Worm (Caenorhabditis elegans) whole organism, L4 larva: Measurements from ENCODE around the gene smex-1.

Experiments
- F26F4.8 ChIP-seq: fragments of 200-800 bp; sonication (Bioruptor generic); conservative IDR thresholded peaks from 2 replicates; pipeline ENCODE4 v1.3.6; 2022; ENCODE audit warnings: missing genetic modification characterization, missing compliant biosample characterization
- F44E2.7 ChIP-seq: fragments of 200-800 bp; sonication (Bioruptor generic); IDR thresholded peaks from 2 replicates; pipeline ENCODE4 v2.1.2; 2022; ENCODE audit warnings: missing genetic modification characterization, missing compliant biosample characterization
- F49E8.2 ChIP-seq: sonication (generic microtip); optimal IDR thresholded peaks from 2 replicates; lab custom pipeline; 2016; ENCODE audit warnings: missing compliant biosample characterization, mild to moderate bottlenecking, missing genetic modification characterization, borderline replicate concordance
- T20F7.1 ChIP-seq: fragments of 200-800 bp; sonication (Bioruptor generic); optimal IDR thresholded peaks from 2 replicates; lab custom pipeline; 2018; ENCODE audit warnings: mild to moderate bottlenecking, missing genetic modification characterization, missing compliant biosample characterization
- Y105C5A.15 ChIP-seq: fragments of 200-800 bp; sonication (Bioruptor generic); IDR thresholded peaks from 2 replicates; pipeline ENCODE4 v1.3.6; 2022; ENCODE audit warnings: missing genetic modification characterization, missing compliant biosample characterization
- ZK337.2 ChIP-seq: fragments of 200-800 bp; sonication (Bioruptor generic); IDR thresholded peaks from 2 replicates; pipeline ENCODE4 v1.3.6; 2022; ENCODE audit warnings: missing genetic modification reagents, missing genetic modification characterization, missing compliant biosample characterization
- aha-1 ChIP-seq: fragments of 150-350 bp; peaks from one replicate; lab custom pipeline; 2014; ENCODE audit warnings: missing biosample characterization, missing genetic modification characterization
- aly-2 ChIP-seq: sonication (generic microtip); optimal IDR thresholded peaks from 2 replicates; lab custom pipeline; 2018; ENCODE audit warnings: missing biosample characterization, missing genetic modification characterization
- ama-1 ChIP-seq: fragments of 150-350 bp; optimal IDR thresholded peaks from 2 replicates; lab custom pipeline; 2014; ENCODE audit warnings: inconsistent platforms, mixed read lengths
- ceh-28 ChIP-seq: fragments of 150-350 bp; optimal IDR thresholded peaks from 2 replicates; lab custom pipeline; 2014; ENCODE audit warnings: missing biosample characterization, missing genetic modification reagents, missing genetic modification characterization
- ceh-44 ChIP-seq: fragments of 200-800 bp; sonication (Bioruptor generic); IDR thresholded peaks from 2 replicates; pipeline ENCODE4 v1.3.6; 2022; ENCODE audit warnings: missing genetic modification reagents, missing genetic modification characterization, missing compliant biosample characterization
- ctbp-1 ChIP-seq: fragments of 200-800 bp; sonication (Bioruptor generic); IDR thresholded peaks from 2 replicates; pipeline ENCODE4 v1.3.6; 2022; ENCODE audit warnings: missing genetic modification reagents, missing genetic modification characterization, missing compliant biosample characterization
- daf-16 ChIP-seq, 3 experiments: sonication (generic microtip); optimal IDR thresholded peaks; 2 replicates each; lab custom pipeline; 2016 to 2017; ENCODE audit warnings: missing genetic modification characterization in 3 of 3, missing genetic modification reagents in 3 of 3, mild to moderate bottlenecking in 2 of 3, missing compliant biosample characterization in 2 of 3, missing biosample characterization in 1 of 3, moderate library complexity in 1 of 3
- dmd-9 ChIP-seq: fragments of 200-800 bp; sonication (Bioruptor generic); IDR thresholded peaks from 2 replicates; pipeline ENCODE4 v1.3.6; 2022; ENCODE audit warnings: missing genetic modification reagents, missing genetic modification characterization, missing compliant biosample characterization
- dpl-1 ChIP-seq: fragments of 150-350 bp; optimal IDR thresholded peaks from 2 replicates; lab custom pipeline; 2014; ENCODE audit warnings: missing biosample characterization, missing genetic modification reagents, missing genetic modification characterization
- duxl-1 ChIP-seq: sonication (generic microtip); optimal IDR thresholded peaks from 2 replicates; lab custom pipeline; 2016; ENCODE audit warnings: mild to moderate bottlenecking, missing genetic modification characterization, moderate library complexity, missing compliant biosample characterization; ENCODE audit not compliant: poor library complexity
- dve-1 ChIP-seq: sonication (generic microtip); optimal IDR thresholded peaks from 2 replicates; lab custom pipeline; 2017; ENCODE audit warnings: antibody characterized with exemption, mild to moderate bottlenecking, missing genetic modification characterization, missing compliant biosample characterization; ENCODE audit not compliant: insufficient read depth
- egl-27 ChIP-seq: sonication (generic microtip); optimal IDR thresholded peaks from 3 replicates; lab custom pipeline; 2017; ENCODE audit warnings: missing biosample characterization, missing genetic modification reagents, missing genetic modification characterization
- fkh-10 ChIP-seq: fragments of 150-350 bp; optimal IDR thresholded peaks from 2 replicates; lab custom pipeline; 2014; ENCODE audit warnings: missing biosample characterization, missing genetic modification reagents, missing genetic modification characterization
- gei-8 ChIP-seq: fragments of 200-800 bp; sonication (Bioruptor generic); optimal IDR thresholded peaks from 2 replicates; lab custom pipeline; 2018; ENCODE audit warnings: mild to moderate bottlenecking, missing genetic modification characterization, missing compliant biosample characterization
- hlh-11 ChIP-seq: fragments of 200-800 bp; sonication (Bioruptor generic); optimal IDR thresholded peaks from 2 replicates; lab custom pipeline; 2018; ENCODE audit warnings: mild to moderate bottlenecking, missing genetic modification characterization, missing compliant biosample characterization
- hlh-30 ChIP-seq: sonication (generic microtip); optimal IDR thresholded peaks from 2 replicates; lab custom pipeline; 2017; ENCODE audit warnings: antibody characterized with exemption, mild to moderate bottlenecking, missing genetic modification characterization, missing compliant biosample characterization; ENCODE audit not compliant: insufficient read depth
- lin-1 ChIP-seq: fragments of 200-800 bp; sonication (Bioruptor generic); IDR thresholded peaks from 2 replicates; pipeline ENCODE4 v1.3.6; 2022; ENCODE audit warnings: missing genetic modification reagents, missing genetic modification characterization, missing compliant biosample characterization
- lin-15B ChIP-seq: fragments of 150-350 bp; sonication (generic microtip); optimal IDR thresholded peaks from 3 replicates; lab custom pipeline; 2014; ENCODE audit warnings: missing biosample characterization, missing genetic modification characterization
- lin-29 ChIP-seq: fragments of 200-800 bp; sonication (Bioruptor generic); IDR thresholded peaks from 2 replicates; pipeline ENCODE4 v1.3.6; 2022; ENCODE audit warnings: missing genetic modification reagents, missing genetic modification characterization, missing compliant biosample characterization
- lir-3 ChIP-seq: sonication (generic microtip); optimal IDR thresholded peaks from 2 replicates; lab custom pipeline; 2016; ENCODE audit warnings: mild to moderate bottlenecking, missing genetic modification characterization, missing compliant biosample characterization
- lsy-2 ChIP-seq, 2 experiments: fragments of 150-350 bp in 1 of 2; sonication (generic microtip) in 1 of 2; optimal IDR thresholded peaks; 2 replicates each; lab custom pipeline; 2014 to 2017; ENCODE audit warnings: missing biosample characterization in 2 of 2, missing genetic modification characterization in 2 of 2
- mdl-1 ChIP-seq, 2 experiments: fragments of 150-350 bp in 1 of 2; sonication (generic microtip) in 1 of 2; optimal IDR thresholded peaks; 2 replicates each; lab custom pipeline; 2014 to 2017; ENCODE audit warnings: missing biosample characterization in 2 of 2, missing genetic modification characterization in 2 of 2
- mdt-29 ChIP-seq: fragments of 200-800 bp; sonication (Bioruptor generic); IDR thresholded peaks from 2 replicates; pipeline ENCODE4 v1.3.6; 2022; ENCODE audit warnings: missing genetic modification reagents, missing genetic modification characterization, missing compliant biosample characterization
- mep-1 ChIP-seq: fragments of 150-350 bp; sonication (generic microtip); optimal IDR thresholded peaks from 3 replicates; lab custom pipeline; 2014; ENCODE audit warnings: missing biosample characterization, missing genetic modification characterization
- mes-2 ChIP-seq: sonication (generic microtip); optimal IDR thresholded peaks from 2 replicates; lab custom pipeline; 2016; ENCODE audit warnings: missing genotype, mild to moderate bottlenecking, missing genetic modification characterization, missing compliant biosample characterization; ENCODE audit not compliant: poor library complexity, severe bottlenecking
- nhr-102 ChIP-seq: sonication (generic microtip); optimal IDR thresholded peaks from 2 replicates; lab custom pipeline; 2016; ENCODE audit warnings: mild to moderate bottlenecking, missing genetic modification characterization, moderate library complexity, missing compliant biosample characterization
- nhr-111 ChIP-seq: fragments of 200-800 bp; sonication (Bioruptor generic); optimal IDR thresholded peaks from 2 replicates; lab custom pipeline; 2018; ENCODE audit warnings: mild to moderate bottlenecking, missing genetic modification characterization, missing compliant biosample characterization
- nhr-25 ChIP-seq: sonication (generic microtip); optimal IDR thresholded peaks from 2 replicates; lab custom pipeline; 2017; ENCODE audit warnings: missing genetic modification characterization, mild to moderate bottlenecking, missing compliant biosample characterization, antibody characterized with exemption, moderate library complexity, borderline replicate concordance; ENCODE audit not compliant: insufficient read depth
- nhr-28 ChIP-seq: fragments of 150-350 bp; optimal IDR thresholded peaks from 2 replicates; lab custom pipeline; 2014; ENCODE audit warnings: missing biosample characterization, missing genetic modification characterization
- nhr-41 ChIP-seq: fragments of 200-800 bp; sonication (Bioruptor generic); IDR thresholded peaks from 2 replicates; pipeline ENCODE4 v1.3.6; 2022; ENCODE audit warnings: missing genetic modification reagents, missing genetic modification characterization, missing compliant biosample characterization
- nhr-42 ChIP-seq: fragments of 200-800 bp; sonication (Bioruptor generic); IDR thresholded peaks from 2 replicates; pipeline ENCODE4 v1.3.6; 2022; ENCODE audit warnings: missing genetic modification characterization, missing compliant biosample characterization
- nhr-77 ChIP-seq: fragments of 150-350 bp; optimal IDR thresholded peaks from 2 replicates; lab custom pipeline; 2014; ENCODE audit warnings: missing biosample characterization, missing genetic modification characterization
- saeg-2 ChIP-seq: fragments of 200-800 bp; sonication (Bioruptor generic); IDR thresholded peaks from 2 replicates; pipeline ENCODE4 v1.3.6; 2022; ENCODE audit warnings: missing genetic modification reagents, missing genetic modification characterization, missing compliant biosample characterization
- sdz-12 ChIP-seq: fragments of 200-800 bp; sonication (Bioruptor generic); optimal IDR thresholded peaks from 2 replicates; lab custom pipeline; 2018; ENCODE audit warnings: mild to moderate bottlenecking, missing genetic modification characterization, missing compliant biosample characterization
- set-16 ChIP-seq: fragments of 200-800 bp; sonication (Bioruptor generic); IDR thresholded peaks from 2 replicates; pipeline ENCODE4 v1.3.6; 2022; ENCODE audit warnings: missing genetic modification reagents, missing genetic modification characterization, missing compliant biosample characterization
- snpc-4 ChIP-seq: fragments of 150-350 bp; optimal IDR thresholded peaks from 2 replicates; lab custom pipeline; 2014; ENCODE audit warnings: missing biosample characterization, missing genetic modification characterization
- tra-1 ChIP-seq: fragments of 200-800 bp; sonication (Bioruptor generic); IDR thresholded peaks from 2 replicates; pipeline ENCODE4 v1.3.6; 2022; ENCODE audit warnings: missing genetic modification reagents, missing genetic modification characterization, missing compliant biosample characterization
- unc-130 ChIP-seq: sonication (generic microtip); optimal IDR thresholded peaks from 2 replicates; lab custom pipeline; 2016; ENCODE audit warnings: missing genetic modification reagents, missing genetic modification characterization, missing compliant biosample characterization
- unc-62 ChIP-seq, 3 experiments: fragments of 150-350 bp in 1 of 3; sonication (generic microtip); optimal IDR thresholded peaks in 2 of 3; peaks in 1 of 3; 1 replicate in 1 of 3; 2 replicates in 2 of 3; lab custom pipeline; 2014 to 2017; ENCODE audit warnings: missing biosample characterization in 3 of 3, missing genetic modification characterization in 3 of 3, missing genetic modification reagents in 3 of 3, missing genotype in 1 of 3
- zfp-2 ChIP-seq: sonication (generic microtip); optimal IDR thresholded peaks from 2 replicates; lab custom pipeline; 2016; ENCODE audit warnings: mild to moderate bottlenecking, missing genetic modification characterization, missing compliant biosample characterization
- zip-2 ChIP-seq: fragments of 150-350 bp; optimal IDR thresholded peaks from 2 replicates; lab custom pipeline; 2014; ENCODE audit warnings: missing biosample characterization, missing genetic modification characterization

smex-1 gene

ce11 chrV:8302522-8302921 lies 6.8 kb upstream of the smex-1 start, which contains the start of gene sel-9 (continued):
- TF ChIP-seq mdt-29 (GFP tag; lab: Robert Waterston, UW) (no peak), aly-2 (no peak), hlh-30 (tag; lab: Kevin White, UChicago) (peak; percentile 38), set-16 (GFP tag; lab: Robert Waterston, UW) (no peak), zfp-2 (tag; lab: Kevin White, UChicago) (no peak), lin-15B (tag; lab: Kevin White, UChicago) (no peak), dve-1 (tag; lab: Kevin White, UChicago) (peak; percentile 37), nhr-102 (tag; lab: Kevin White, UChicago) (no peak), nhr-25 (tag; lab: Kevin White, UChicago) (no peak), unc-130 (no peak), dmd-9 (GFP tag; lab: Robert Waterston, UW) (no peak), Y105C5A.15 (GFP tag; lab: Robert Waterston, UW) (no peak), ceh-44 (no peak), daf-16 (GFP tag; optimal IDR thresholded peaks at IDR 0.05; lab: Kevin White, UChicago) (no peak), daf-16 (tag; optimal IDR thresholded peaks at IDR 0.05; lab: Kevin White, UChicago) (peak; percentile 27), lin-1 (GFP tag; lab: Robert Waterston, UW) (no peak), saeg-2 (GFP tag; lab: Robert Waterston, UW) (no peak), aha-1 (peak; percentile 67), egl-27 (tag; lab: Kevin White, UChicago) (no peak), unc-62 (GFP tag; optimal IDR thresholded peaks at IDR 0.05 in 1 of 2; lab: Kevin White, UChicago) (no peak), unc-62 (tag; optimal IDR thresholded peaks at IDR 0.05; lab: Kevin White, UChicago) (no peak), nhr-77 (no peak), sdz-12 (GFP tag; lab: Kevin White, UChicago) (no peak), fkh-10 (GFP tag; lab: Kevin White, UChicago) (no peak), tra-1 (GFP tag; lab: Robert Waterston, UW) (no peak), ceh-28 (tag; lab: Kevin White, UChicago) (no peak), ZK337.2 (no peak), ctbp-1 (GFP tag; lab: Robert Waterston, UW) (no peak), gei-8 (GFP tag; lab: Kevin White, UChicago) (no peak), lir-3 (tag; lab: Kevin White, UChicago) (no peak), lin-29 (GFP tag; lab: Robert Waterston, UW) (no peak), nhr-42 (no peak), T20F7.1 (peak; percentile 97)

- no peak for TF ChIP-seq snpc-4 (tag; lab: Kevin White, UChicago)
- peak; percentile 75 for TF ChIP-seq T20F7.1
- peak; percentile 35 for TF ChIP-seq hlh-30 (tag; lab: Kevin White, UChicago)
- TF ChIP-seq nhr-28 (tag; lab: Kevin White, UChicago): no peak
- peak; percentile 48 for TF ChIP-seq mes-2 (tag; lab: Kevin White, UChicago)
- TF ChIP-seq nhr-102 (tag; lab: Kevin White, UChicago): peak; percentile 26
- no peak for TF ChIP-seq hlh-11 (tag; lab: Kevin White, UChicago)
- no peak for TF ChIP-seq lin-29 (GFP tag; lab: Robert Waterston, UW)
- TF ChIP-seq nhr-41 (GFP tag; lab: Robert Waterston, UW): no peak
- no peak for TF ChIP-seq F49E8.2 (tag; lab: Kevin White, UChicago)
- TF ChIP-seq mep-1 (tag; lab: Kevin White, UChicago): no peak
- TF ChIP-seq lsy-2 (tag; optimal IDR thresholded peaks at IDR 0.05; lab: Kevin White, UChicago): peak in 1 of 2 experiments; percentile 30
- peak; percentile 80 for TF ChIP-seq ama-1 (lab: Kevin White, UChicago)
- peak; percentile 44 for TF ChIP-seq duxl-1 (tag; lab: Kevin White, UChicago)
- no peak for TF ChIP-seq F26F4.8
- TF ChIP-seq dmd-9 (GFP tag; lab: Robert Waterston, UW): no peak
- TF ChIP-seq nhr-111 (GFP tag; lab: Kevin White, UChicago): peak; percentile 7
- TF ChIP-seq egl-27 (tag; lab: Kevin White, UChicago): no peak
- TF ChIP-seq zip-2: no peak
- peak in 1 of 2 experiments; percentile 10 for TF ChIP-seq daf-16 (GFP tag; optimal IDR thresholded peaks at IDR 0.05; lab: Kevin White, UChicago)
- TF ChIP-seq daf-16 (tag; optimal IDR thresholded peaks at IDR 0.05; lab: Kevin White, UChicago): no peak
- TF ChIP-seq F44E2.7 (GFP tag; lab: Robert Waterston, UW): 0 out of 2 replicates have a peak, but pooled peaks have one; percentile 20
- TF ChIP-seq mdl-1 (tag; optimal IDR thresholded peaks at IDR 0.05; lab: Kevin White, UChicago): peak in 1 of 2 experiments; percentile 17
- peak; percentile 31 for TF ChIP-seq dpl-1
- TF ChIP-seq dve-1 (tag; lab: Kevin White, UChicago): peak; percentile 20
These were observed 5.3 kb upstream of the smex-1 start, which contains the start of gene W02D7.6 for ce11 chrV:8300935-8301535. TSS of gene W02D7.6 (minus strand) at chrV:8301507.
